Worm (Caenorhabditis elegans) whole organism, L4/young adult: ENCODE results near the gene nhr-129.

Source experiments
- dao-5 ChIP-seq: sonication (generic microtip); optimal IDR thresholded peaks from 2 replicates; lab custom pipeline; 2016; ENCODE audit warnings: missing genotype, missing genetic modification characterization, moderate library complexity, missing compliant biosample characterization
- him-1 ChIP-seq: sonication (generic microtip); optimal IDR thresholded peaks from 2 replicates; lab custom pipeline; 2016; ENCODE audit warnings: missing genotype, missing genetic modification reagents, missing genetic modification characterization, missing compliant biosample characterization

ce11 chrV:13357652-13358281 is 26.9 kb upstream of the nhr-129 start, which contains the start of gene F32H5.1:
- no peak for TF ChIP-seq him-1 (tag; lab: Kevin White, UChicago)
- no peak for TF ChIP-seq dao-5
